Worm (Caenorhabditis elegans): Measurements from ENCODE around the gene T01H3.3.

DNA sequence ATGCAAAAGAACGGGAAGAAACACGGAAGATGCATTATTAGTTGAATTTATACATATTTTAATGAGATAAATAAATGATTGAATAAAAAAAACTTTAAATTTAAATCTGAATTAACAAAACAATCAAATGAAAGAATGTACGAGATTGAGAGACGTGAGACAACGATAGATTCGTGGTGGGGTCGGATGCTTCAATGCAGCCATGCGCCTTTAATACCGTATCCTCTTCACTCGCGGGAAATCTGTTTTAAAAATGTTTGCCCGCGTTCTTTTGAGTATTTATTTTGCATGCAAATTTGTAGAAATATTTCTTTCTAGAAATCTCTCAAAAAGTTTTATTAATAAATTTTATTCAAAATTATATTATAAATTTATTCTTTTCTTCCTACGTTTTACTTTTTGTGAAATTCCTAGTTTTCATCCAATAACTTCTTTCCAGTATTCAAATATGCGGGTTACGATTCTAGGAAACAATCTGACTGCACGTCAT lies 6.7 kb upstream of the T01H3.3 start, which contains the start of gene perm-1:
- TF ChIP-seq dao-5 (tag; optimal IDR thresholded peaks at IDR 0.05) (no peak), him-1 (tag; optimal IDR thresholded peaks at IDR 0.05) (no peak)
